Fruit fly (Drosophila melanogaster) whole organism, prepupa: Measurements from ENCODE around the gene dod.

Experiments
- Blimp-1 ChIP-seq: fragments of 200-800 bp; sonication (Bioruptor generic); optimal IDR thresholded peaks from 3 replicates; lab custom pipeline; 2017; ENCODE audit warnings: missing biosample characterization, missing genetic modification characterization, mild to moderate bottlenecking, moderate library complexity, missing genetic modification reagents
- CG10631 ChIP-seq: fragments of 200-800 bp; sonication (Bioruptor generic); optimal IDR thresholded peaks from 2 replicates; lab custom pipeline; 2016; ENCODE audit warnings: missing biosample characterization, missing genetic modification characterization
- CG11762 ChIP-seq: fragments of 200-800 bp; sonication (Bioruptor generic); optimal IDR thresholded peaks from 3 replicates; lab custom pipeline; 2016; ENCODE audit warnings: missing biosample characterization, missing genetic modification characterization; ENCODE audit not compliant: insufficient read depth
- CG11902 ChIP-seq: fragments of 200-800 bp; sonication (Bioruptor generic); optimal IDR thresholded peaks from 3 replicates; lab custom pipeline; 2016; ENCODE audit warnings: missing biosample characterization, missing genetic modification characterization
- CG16779 ChIP-seq: fragments of 200-800 bp; sonication (Bioruptor generic); optimal IDR thresholded peaks from 3 replicates; lab custom pipeline; 2017; ENCODE audit warnings: missing biosample characterization, mild to moderate bottlenecking, missing genetic modification characterization
- CG3032 ChIP-seq: fragments of 200-800 bp; optimal IDR thresholded peaks from 2 replicates; lab custom pipeline; 2019; ENCODE audit warnings: missing biosample characterization, mild to moderate bottlenecking, missing genetic modification characterization, moderate library complexity
- CG32006 ChIP-seq: fragments of 200-800 bp; sonication (Bioruptor generic); optimal IDR thresholded peaks from 3 replicates; lab custom pipeline; 2017; ENCODE audit warnings: missing biosample characterization, mild to moderate bottlenecking, missing genetic modification characterization
- CG4318 ChIP-seq: fragments of 200-800 bp; sonication (Bioruptor generic); optimal IDR thresholded peaks from 3 replicates; lab custom pipeline; 2017; ENCODE audit warnings: missing biosample characterization, mild to moderate bottlenecking, missing genetic modification characterization
- CG6276 ChIP-seq: fragments of 200-800 bp; sonication (Bioruptor generic); optimal IDR thresholded peaks from 2 replicates; lab custom pipeline; 2017; ENCODE audit warnings: missing biosample characterization, mild to moderate bottlenecking, missing genetic modification characterization
- CG6792 ChIP-seq: fragments of 200-800 bp; sonication (Bioruptor generic); optimal IDR thresholded peaks from 3 replicates; lab custom pipeline; 2016; ENCODE audit warnings: missing biosample characterization, missing genetic modification characterization
- CG6808 ChIP-seq: fragments of 200-800 bp; sonication (Bioruptor generic); optimal IDR thresholded peaks from 3 replicates; lab custom pipeline; 2017; ENCODE audit warnings: missing biosample characterization, missing genetic modification characterization, mild to moderate bottlenecking, moderate library complexity, missing genetic modification reagents
- CG6854 ChIP-seq: fragments of 200-800 bp; sonication (Bioruptor generic); optimal IDR thresholded peaks from 2 replicates; lab custom pipeline; 2017; ENCODE audit warnings: missing biosample characterization, mild to moderate bottlenecking, missing genetic modification characterization
- CG8319 ChIP-seq: fragments of 200-800 bp; sonication (Bioruptor generic); optimal IDR thresholded peaks from 3 replicates; lab custom pipeline; 2016; ENCODE audit warnings: missing biosample characterization, missing genetic modification characterization
- CG8632 ChIP-seq: fragments of 200-800 bp; sonication (Bioruptor generic); optimal IDR thresholded peaks from 3 replicates; lab custom pipeline; 2016; ENCODE audit warnings: missing biosample characterization, missing genetic modification characterization
- Eip93F ChIP-seq: fragments of 200-800 bp; sonication (Bioruptor generic); optimal IDR thresholded peaks from 2 replicates; lab custom pipeline; 2016; ENCODE audit warnings: missing biosample characterization, mild to moderate bottlenecking, missing genetic modification characterization
- Ets21C ChIP-seq: fragments of 200-800 bp; sonication (Bioruptor generic); optimal IDR thresholded peaks from 3 replicates; lab custom pipeline; 2016; ENCODE audit warnings: missing biosample characterization, missing genetic modification characterization
- Gug ChIP-seq: fragments of 200-800 bp; sonication (Bioruptor generic); IDR thresholded peaks from 2 replicates; pipeline ENCODE4 v1.3.6; 2022; ENCODE audit warnings: missing biosample characterization, missing genetic modification characterization
- Hr38 ChIP-seq: sonication (Bioruptor generic); optimal IDR thresholded peaks from 2 replicates; lab custom pipeline; 2016; ENCODE audit warnings: missing biosample characterization, missing genetic modification characterization
- Lpt ChIP-seq: fragments of 200-800 bp; sonication (Bioruptor generic); optimal IDR thresholded peaks from 3 replicates; lab custom pipeline; 2016; ENCODE audit warnings: missing biosample characterization, missing genetic modification characterization
- OdsH ChIP-seq: fragments of 200-800 bp; sonication (Bioruptor generic); optimal IDR thresholded peaks from 3 replicates; lab custom pipeline; 2016; ENCODE audit warnings: missing biosample characterization, missing genetic modification characterization
- Smox ChIP-seq: fragments of 200-800 bp; sonication (Bioruptor generic); optimal IDR thresholded peaks from 3 replicates; lab custom pipeline; 2016; ENCODE audit warnings: missing biosample characterization, missing genetic modification characterization
- Sox15 ChIP-seq: fragments of 200-800 bp; sonication (Bioruptor generic); optimal IDR thresholded peaks from 3 replicates; lab custom pipeline; 2016; ENCODE audit warnings: missing biosample characterization, missing genetic modification characterization
- acj6 ChIP-seq: fragments of 200-800 bp; sonication (Bioruptor generic); optimal IDR thresholded peaks from 3 replicates; lab custom pipeline; 2016; ENCODE audit warnings: missing biosample characterization, missing genetic modification characterization
- dsx ChIP-seq: fragments of 200-800 bp; optimal IDR thresholded peaks from 3 replicates; lab custom pipeline; 2019; ENCODE audit warnings: missing biosample characterization, mild to moderate bottlenecking, missing genetic modification characterization, moderate library complexity; ENCODE audit not compliant: poor library complexity, severe bottlenecking
- eg ChIP-seq: fragments of 200-800 bp; sonication (Bioruptor generic); IDR thresholded peaks from 3 replicates; pipeline ENCODE4 v1.3.6; 2022; ENCODE audit warnings: missing biosample characterization, missing genetic modification characterization
- fd59A ChIP-seq: fragments of 200-800 bp; sonication (Bioruptor generic); optimal IDR thresholded peaks from 2 replicates; lab custom pipeline; 2017; ENCODE audit warnings: missing biosample characterization, mild to moderate bottlenecking, missing genetic modification characterization, missing genetic modification reagents
- fd85E ChIP-seq: fragments of 200-800 bp; sonication (Bioruptor generic); optimal IDR thresholded peaks from 3 replicates; lab custom pipeline; 2016; ENCODE audit warnings: missing biosample characterization, missing genetic modification characterization
- lz ChIP-seq: fragments of 200-800 bp; sonication (Bioruptor generic); optimal IDR thresholded peaks from 3 replicates; lab custom pipeline; 2016; ENCODE audit warnings: missing biosample characterization, missing genetic modification characterization
- net ChIP-seq: fragments of 200-800 bp; sonication (Bioruptor generic); optimal IDR thresholded peaks from 3 replicates; lab custom pipeline; 2016; ENCODE audit warnings: missing biosample characterization, missing genetic modification characterization
- pdm3 ChIP-seq: fragments of 200-800 bp; sonication (Bioruptor generic); optimal IDR thresholded peaks from 3 replicates; lab custom pipeline; 2016; ENCODE audit warnings: missing biosample characterization, missing genetic modification characterization
- spab ChIP-seq: fragments of 200-800 bp; sonication (Bioruptor generic); optimal IDR thresholded peaks from 2 replicates; lab custom pipeline; 2017; ENCODE audit warnings: missing biosample characterization, mild to moderate bottlenecking, missing genetic modification characterization, missing genetic modification reagents
- ss ChIP-seq, 2 experiments: fragments of 200-800 bp; sonication (Bioruptor generic); optimal IDR thresholded peaks; 2 replicates in 1 of 2; 3 replicates in 1 of 2; lab custom pipeline; 2017 to 2018; ENCODE audit warnings: mild to moderate bottlenecking in 2 of 2, missing biosample characterization in 2 of 2, missing genetic modification characterization in 2 of 2, moderate library complexity in 1 of 2
- svp ChIP-seq: fragments of 200-800 bp; sonication (Bioruptor generic); peaks from one replicate; lab custom pipeline; 2016; ENCODE audit warnings: missing biosample characterization, missing genetic modification characterization
- vri ChIP-seq: fragments of 200-800 bp; sonication (Bioruptor generic); optimal IDR thresholded peaks from 3 replicates; lab custom pipeline; 2016; ENCODE audit warnings: missing biosample characterization, mild to moderate bottlenecking, missing genetic modification characterization

dod gene

DNA sequence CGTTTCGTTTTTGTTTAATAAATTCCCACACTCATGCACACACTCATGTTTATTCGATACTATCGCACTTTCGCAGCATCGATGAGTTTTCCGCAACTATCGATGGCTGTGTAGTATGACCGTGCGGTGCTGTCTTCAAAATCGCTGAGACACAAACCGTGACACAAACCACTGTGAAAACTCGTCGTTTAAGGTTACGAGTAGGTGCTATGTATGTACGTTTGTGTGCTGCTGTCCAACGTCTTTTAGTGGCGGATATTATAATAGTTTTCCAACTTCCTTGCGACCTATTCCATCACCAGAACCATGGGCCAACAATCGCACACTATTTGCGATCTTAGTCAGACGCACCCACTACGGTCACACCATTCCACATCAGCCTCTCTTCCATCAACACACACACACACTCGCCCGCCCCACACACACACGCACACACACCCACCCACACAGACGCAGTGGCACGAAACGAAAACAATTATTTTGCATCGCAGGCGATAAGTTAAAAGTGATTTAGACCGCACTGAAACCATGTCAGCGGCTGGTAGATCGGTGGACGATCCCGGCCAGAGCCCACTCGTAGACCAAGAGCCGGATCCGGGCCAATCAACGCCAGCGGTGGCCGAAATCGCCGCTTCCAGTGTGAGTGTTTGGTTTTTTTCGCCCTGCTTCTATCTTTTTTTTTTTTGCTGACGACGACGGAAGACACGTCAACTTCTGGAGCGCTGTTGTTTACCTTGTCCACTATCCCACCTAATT lies 21.0 kb upstream of the dod start, which contains the start of the genes Dd and CG1486 (continued):
- TF ChIP-seq dsx (no peak), svp (GFP tag; lab: Kevin White, UChicago) (no peak), CG6276 (GFP tag; lab: Kevin White, UChicago) (no peak), CG8632 (GFP tag; lab: Kevin White, UChicago) (no peak), fd59A (no peak), CG6854 (no peak), OdsH (no peak), Eip93F (no peak), spab (GFP tag; lab: Kevin White, UChicago) (no peak), acj6 (GFP tag; lab: Kevin White, UChicago) (no peak), CG11902 (GFP tag; lab: Kevin White, UChicago) (no peak), ss (GFP tag; optimal IDR thresholded peaks at IDR 0.05; lab: Kevin White, UChicago) (no peak), Smox (no peak), CG6792 (no peak), CG4318 (GFP tag; lab: Kevin White, UChicago) (no peak)

DNA sequence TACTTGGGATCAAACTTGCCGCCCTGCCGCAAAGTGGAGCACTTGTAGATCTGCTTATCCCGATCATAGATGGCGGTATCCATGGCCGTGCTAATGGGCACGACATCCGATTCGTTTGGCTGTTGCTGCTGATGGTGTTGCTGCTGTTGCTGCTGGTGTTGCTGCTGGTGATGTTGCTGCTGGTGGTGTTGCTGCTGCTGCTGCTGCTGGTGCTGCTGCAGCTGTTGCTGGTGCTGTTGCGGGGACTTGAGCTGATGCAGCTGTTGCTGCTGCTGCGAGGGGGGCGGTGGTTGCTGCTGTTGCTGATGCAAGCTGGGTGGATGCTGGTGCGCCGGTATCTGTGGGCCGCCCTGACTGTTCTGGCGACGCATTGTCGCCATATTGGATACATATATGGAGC lies 12.0 kb upstream of the dod start:
- TF ChIP-seq pdm3 (GFP tag; lab: Kevin White, UChicago) (no peak), net (GFP tag; lab: Kevin White, UChicago) (no peak), eg (GFP tag; lab: Robert Waterston, UW) (no peak), lz (GFP tag; lab: Kevin White, UChicago) (no peak), Hr38 (GFP tag; lab: Kevin White, UChicago) (no peak), fd59A (no peak), CG16779 (no peak), Lpt (GFP tag; lab: Kevin White, UChicago) (no peak), CG8632 (GFP tag; lab: Kevin White, UChicago) (no peak), CG6808 (GFP tag; lab: Kevin White, UChicago) (no peak), fd85E (GFP tag; lab: Kevin White, UChicago) (no peak), dsx (no peak), CG8319 (GFP tag; lab: Kevin White, UChicago) (no peak), Ets21C (GFP tag; lab: Kevin White, UChicago) (no peak), vri (GFP tag; lab: Kevin White, UChicago) (no peak)
- TF ChIP-seq, all 60 proteins: peak for 0

DNA sequence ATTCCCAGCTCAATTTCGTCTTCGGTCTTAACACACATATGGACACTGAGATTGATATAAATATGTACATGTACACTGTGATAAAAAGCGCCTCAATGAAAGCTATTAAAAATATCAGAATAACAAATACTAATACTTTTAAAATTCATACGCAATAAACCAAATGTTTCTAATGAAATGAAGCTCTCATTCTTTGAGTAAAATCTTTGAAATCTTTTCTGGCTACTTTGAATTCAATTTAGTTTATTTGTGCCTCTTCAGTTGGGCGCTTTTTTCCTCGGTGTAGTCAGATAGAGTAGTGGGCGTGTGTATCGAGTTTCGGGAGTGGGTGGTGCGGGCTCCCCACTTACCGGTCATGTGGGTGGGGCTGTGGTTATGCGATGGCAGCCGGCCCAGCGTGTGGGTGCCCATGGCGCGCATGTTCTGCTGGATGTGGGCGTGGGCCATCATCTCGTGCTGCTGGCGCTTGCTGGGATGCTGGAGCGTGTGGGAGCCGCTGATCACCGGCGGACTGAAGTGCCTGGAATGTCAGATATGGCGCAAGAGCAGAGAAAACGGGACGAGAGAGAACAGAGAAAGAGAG lies 10.5 kb upstream of the dod start:
- TF ChIP-seq Blimp-1 (no peak), CG6854 (no peak)

DNA sequence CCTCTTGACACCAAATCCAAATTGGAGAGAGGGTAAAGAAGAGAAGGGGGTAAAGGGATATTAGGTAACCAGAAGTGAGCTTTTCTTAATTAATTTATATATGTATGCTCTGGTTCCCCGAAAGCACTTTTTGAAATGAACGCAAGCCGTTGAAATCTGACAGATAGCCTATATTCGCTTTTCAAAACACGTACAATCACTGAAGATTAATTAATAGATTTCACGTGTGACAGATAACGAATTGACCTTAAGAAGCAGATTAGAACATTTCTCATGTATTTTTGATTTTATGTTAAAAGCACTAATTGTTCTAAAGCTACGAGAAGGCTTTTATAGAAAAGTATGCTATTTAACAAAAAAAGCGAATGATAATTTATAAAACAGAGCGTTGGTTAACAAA lies 8.1 kb upstream of the dod start:
- no peak for TF ChIP-seq vri (GFP tag; lab: Kevin White, UChicago)
- TF ChIP-seq dsx = no peak
- TF ChIP-seq fd59A = no peak
- TF ChIP-seq Gug = no peak
- TF ChIP-seq CG6854 = no peak
- TF ChIP-seq lz (GFP tag; lab: Kevin White, UChicago) = no peak
- no peak for TF ChIP-seq pdm3 (GFP tag; lab: Kevin White, UChicago)
- no peak for TF ChIP-seq Lpt (GFP tag; lab: Kevin White, UChicago)
- TF ChIP-seq eg (GFP tag; lab: Robert Waterston, UW) = no peak
- TF ChIP-seq CG11902 (GFP tag; lab: Kevin White, UChicago) = no peak
- no peak for TF ChIP-seq Sox15 (GFP tag; lab: Kevin White, UChicago)
- TF ChIP-seq Hr38 (GFP tag; lab: Kevin White, UChicago) = no peak
- no peak for TF ChIP-seq Blimp-1
- no peak for TF ChIP-seq CG11762
- no peak for TF ChIP-seq CG3032 (tag; lab: Kevin White, UChicago)
- TF ChIP-seq CG10631 (GFP tag; lab: Kevin White, UChicago) = no peak
- no peak for TF ChIP-seq OdsH
- TF ChIP-seq fd85E (GFP tag; lab: Kevin White, UChicago) = no peak
- no peak for TF ChIP-seq CG6276 (GFP tag; lab: Kevin White, UChicago)
- no peak for TF ChIP-seq CG32006 (GFP tag; lab: Kevin White, UChicago)
- TF ChIP-seq, all 60 proteins: peak for 0
